Worm (Caenorhabditis elegans) whole organism, L1 larva: ENCODE data around the gene F25D1.3.
A peak's percentile ranks its signal among the peaks of the same experiment; 100 is the strongest.

ENCODE experiments used
- C16A3.4 ChIP-seq: fragments of 150-350 bp; optimal IDR thresholded peaks from 2 replicates; lab custom pipeline; 2014; ENCODE audit warnings: missing biosample characterization, missing genetic modification characterization
- C34B4.2 ChIP-seq: sonication (generic microtip); optimal IDR thresholded peaks from 2 replicates; lab custom pipeline; 2017; ENCODE audit warnings: mild to moderate bottlenecking, missing genetic modification characterization, missing compliant biosample characterization
- alr-1 ChIP-seq: fragments of 200-800 bp; sonication (Bioruptor generic); optimal IDR thresholded peaks from 2 replicates; lab custom pipeline; 2018; ENCODE audit warnings: borderline replicate concordance, mild to moderate bottlenecking, missing genetic modification characterization, missing compliant biosample characterization
- aly-2 ChIP-seq: fragments of 150-350 bp; optimal IDR thresholded peaks from 2 replicates; lab custom pipeline; 2014; ENCODE audit warnings: missing biosample characterization, missing genetic modification characterization
- ama-1 ChIP-seq: fragments of 150-350 bp; optimal IDR thresholded peaks from 2 replicates; lab custom pipeline; 2014
- blmp-1 ChIP-seq: fragments of 150-350 bp; optimal IDR thresholded peaks from 2 replicates; lab custom pipeline; 2014; ENCODE audit warnings: missing biosample characterization, missing genetic modification characterization
- ceh-63 ChIP-seq: fragments of 200-800 bp; sonication (Bioruptor generic); optimal IDR thresholded peaks from 2 replicates; lab custom pipeline; 2018; ENCODE audit warnings: mild to moderate bottlenecking, missing genetic modification characterization, missing compliant biosample characterization
- ceh-82 ChIP-seq, 3 experiments: fragments of 150-350 bp in 1 of 3; sonication (generic microtip) in 2 of 3; optimal IDR thresholded peaks; 2 replicates each; lab custom pipeline; 2014 to 2017; ENCODE audit warnings: missing biosample characterization in 3 of 3, missing genetic modification characterization in 3 of 3
- dpl-1 ChIP-seq, 3 experiments: fragments of 150-350 bp in 2 of 3; sonication (generic microtip) in 1 of 3; optimal IDR thresholded peaks; 2 replicates each; lab custom pipeline; 2014 to 2017; ENCODE audit warnings: missing biosample characterization in 3 of 3, missing genetic modification characterization in 3 of 3, missing genetic modification reagents in 3 of 3
- dsc-1 ChIP-seq: sonication (generic microtip); optimal IDR thresholded peaks from 2 replicates; lab custom pipeline; 2016; ENCODE audit warnings: mild to moderate bottlenecking, missing genetic modification characterization, missing compliant biosample characterization
- efl-1 ChIP-seq, 4 experiments: fragments of 150-350 bp; optimal IDR thresholded peaks in 3 of 4; peaks in 1 of 4; 1 replicate in 1 of 4; 2 replicates in 3 of 4; lab custom pipeline; 2014; ENCODE audit warnings: missing biosample characterization in 2 of 4, missing genetic modification characterization in 2 of 4, missing genetic modification reagents in 2 of 4
- egl-27 ChIP-seq, 2 experiments: fragments of 150-350 bp in 1 of 2; sonication (generic microtip); optimal IDR thresholded peaks; 3 replicates each; lab custom pipeline; 2017 to 2018; ENCODE audit warnings: missing biosample characterization in 2 of 2, missing genetic modification characterization in 2 of 2, missing genetic modification reagents in 2 of 2
- fkh-10 ChIP-seq: sonication (generic microtip); optimal IDR thresholded peaks from 2 replicates; lab custom pipeline; 2017; ENCODE audit warnings: missing biosample characterization, missing genetic modification reagents, missing genetic modification characterization
- fkh-4 ChIP-seq: sonication (generic microtip); optimal IDR thresholded peaks from 2 replicates; lab custom pipeline; 2016; ENCODE audit warnings: missing compliant biosample characterization, missing genetic modification characterization, borderline replicate concordance
- fkh-8 ChIP-seq: sonication (generic microtip); optimal IDR thresholded peaks from 2 replicates; lab custom pipeline; 2016; ENCODE audit warnings: mild to moderate bottlenecking, missing genetic modification characterization, missing compliant biosample characterization
- hlh-17 ChIP-seq: fragments of 200-800 bp; sonication (Bioruptor generic); optimal IDR thresholded peaks from 2 replicates; lab custom pipeline; 2018; ENCODE audit warnings: missing genetic modification characterization, mild to moderate bottlenecking, missing compliant biosample characterization, moderate library complexity, borderline replicate concordance
- hlh-4 ChIP-seq: sonication (generic microtip); optimal IDR thresholded peaks from 2 replicates; lab custom pipeline; 2016; ENCODE audit warnings: mild to moderate bottlenecking, missing genetic modification characterization, missing compliant biosample characterization
- hpl-2 ChIP-seq: fragments of 150-350 bp; optimal IDR thresholded peaks from 2 replicates; lab custom pipeline; 2014; ENCODE audit warnings: missing biosample characterization, missing genetic modification reagents, missing genetic modification characterization
- irx-1 ChIP-seq: sonication (generic microtip); optimal IDR thresholded peaks from 2 replicates; lab custom pipeline; 2016; ENCODE audit warnings: missing genetic modification characterization, missing compliant biosample characterization
- isw-1 ChIP-seq: fragments of 200-800 bp; sonication (Bioruptor generic); IDR thresholded peaks from 2 replicates; pipeline ENCODE4 v1.3.6; 2022; ENCODE audit warnings: missing genetic modification characterization, missing compliant biosample characterization
- jun-1 ChIP-seq: fragments of 150-350 bp; optimal IDR thresholded peaks from 2 replicates; lab custom pipeline; 2014; ENCODE audit warnings: missing biosample characterization, missing genetic modification reagents, missing genetic modification characterization
- lin-14 ChIP-seq: fragments of 200-800 bp; sonication (Bioruptor generic); optimal IDR thresholded peaks from 2 replicates; lab custom pipeline; 2018; ENCODE audit warnings: mild to moderate bottlenecking, missing genetic modification characterization, moderate library complexity, missing compliant biosample characterization
- lin-15B ChIP-seq: fragments of 150-350 bp; sonication (generic microtip); optimal IDR thresholded peaks from 3 replicates; lab custom pipeline; 2014; ENCODE audit warnings: missing biosample characterization, missing genetic modification characterization
- lin-35 ChIP-seq, 2 experiments: fragments of 150-350 bp; optimal IDR thresholded peaks; 2 replicates each; lab custom pipeline; 2014; ENCODE audit warnings: missing biosample characterization in 2 of 2, missing genetic modification characterization in 2 of 2, missing genetic modification reagents in 2 of 2
- lin-39 ChIP-seq: fragments of 150-350 bp; optimal IDR thresholded peaks from 2 replicates; lab custom pipeline; 2014; ENCODE audit warnings: missing biosample characterization, missing genetic modification reagents, missing genetic modification characterization
- lir-3 ChIP-seq: sonication (generic microtip); optimal IDR thresholded peaks from 2 replicates; lab custom pipeline; 2016; ENCODE audit warnings: mild to moderate bottlenecking, missing genetic modification characterization, moderate library complexity, missing compliant biosample characterization; ENCODE audit not compliant: poor library complexity
- nhr-11 ChIP-seq: fragments of 150-350 bp; optimal IDR thresholded peaks from 2 replicates; lab custom pipeline; 2014; ENCODE audit warnings: missing biosample characterization, missing genetic modification characterization
- nhr-47 ChIP-seq: sonication (generic microtip); optimal IDR thresholded peaks from 2 replicates; lab custom pipeline; 2016; ENCODE audit warnings: mild to moderate bottlenecking, missing genetic modification characterization, moderate library complexity, missing compliant biosample characterization
- nhr-71 ChIP-seq: sonication (generic microtip); optimal IDR thresholded peaks from 2 replicates; lab custom pipeline; 2016; ENCODE audit warnings: mild to moderate bottlenecking, missing genetic modification characterization, moderate library complexity, missing compliant biosample characterization
- nhr-76 ChIP-seq: sonication (generic microtip); optimal IDR thresholded peaks from 2 replicates; lab custom pipeline; 2017; ENCODE audit warnings: missing biosample characterization, missing genetic modification characterization
- nhr-84 ChIP-seq: sonication (generic microtip); optimal IDR thresholded peaks from 2 replicates; lab custom pipeline; 2017; ENCODE audit warnings: missing biosample characterization, missing genetic modification characterization
- nhr-90 ChIP-seq: sonication (generic microtip); optimal IDR thresholded peaks from 2 replicates; lab custom pipeline; 2016; ENCODE audit warnings: mild to moderate bottlenecking, missing genetic modification characterization, missing compliant biosample characterization; ENCODE audit not compliant: poor library complexity
- pqm-1 ChIP-seq: sonication (generic microtip); optimal IDR thresholded peaks from 3 replicates; lab custom pipeline; 2017; ENCODE audit warnings: missing biosample characterization, missing genetic modification characterization
- rnt-1 ChIP-seq: sonication (generic microtip); optimal IDR thresholded peaks from 2 replicates; lab custom pipeline; 2016; ENCODE audit warnings: mild to moderate bottlenecking, missing genetic modification characterization, moderate library complexity, missing compliant biosample characterization
- skn-1 ChIP-seq: fragments of 150-350 bp; optimal IDR thresholded peaks from 2 replicates; lab custom pipeline; 2014; ENCODE audit warnings: missing biosample characterization, missing genetic modification characterization
- snpc-4 ChIP-seq: fragments of 150-350 bp; optimal IDR thresholded peaks from 2 replicates; lab custom pipeline; 2014; ENCODE audit warnings: missing biosample characterization, missing genetic modification characterization
- sptf-1 ChIP-seq: fragments of 150-350 bp; optimal IDR thresholded peaks from 2 replicates; lab custom pipeline; 2014; ENCODE audit warnings: missing biosample characterization, missing genetic modification characterization
- tlp-1 ChIP-seq: fragments of 150-350 bp; optimal IDR thresholded peaks from 2 replicates; lab custom pipeline; 2014; ENCODE audit warnings: missing biosample characterization, missing genetic modification characterization
- unc-62 ChIP-seq: fragments of 150-350 bp; optimal IDR thresholded peaks from 2 replicates; lab custom pipeline; 2014; ENCODE audit warnings: missing biosample characterization, missing genetic modification reagents, missing genetic modification characterization
- unc-86 ChIP-seq: sonication (generic microtip); optimal IDR thresholded peaks from 2 replicates; lab custom pipeline; 2016; ENCODE audit warnings: missing genetic modification characterization, missing compliant biosample characterization
- zip-4 ChIP-seq: fragments of 200-800 bp; sonication (Bioruptor generic); optimal IDR thresholded peaks from 2 replicates; lab custom pipeline; 2018; ENCODE audit warnings: mild to moderate bottlenecking, missing genetic modification characterization, moderate library complexity, missing compliant biosample characterization
- ztf-11 ChIP-seq, 2 experiments: sonication (generic microtip); optimal IDR thresholded peaks; 2 replicates each; lab custom pipeline; 2016 to 2017; ENCODE audit warnings: missing genetic modification characterization in 2 of 2, missing biosample characterization in 1 of 2, missing compliant biosample characterization in 1 of 2
- ztf-4 ChIP-seq: fragments of 150-350 bp; optimal IDR thresholded peaks from 2 replicates; lab custom pipeline; 2014; ENCODE audit warnings: missing biosample characterization, missing genetic modification characterization

F25D1.3 gene

DNA sequence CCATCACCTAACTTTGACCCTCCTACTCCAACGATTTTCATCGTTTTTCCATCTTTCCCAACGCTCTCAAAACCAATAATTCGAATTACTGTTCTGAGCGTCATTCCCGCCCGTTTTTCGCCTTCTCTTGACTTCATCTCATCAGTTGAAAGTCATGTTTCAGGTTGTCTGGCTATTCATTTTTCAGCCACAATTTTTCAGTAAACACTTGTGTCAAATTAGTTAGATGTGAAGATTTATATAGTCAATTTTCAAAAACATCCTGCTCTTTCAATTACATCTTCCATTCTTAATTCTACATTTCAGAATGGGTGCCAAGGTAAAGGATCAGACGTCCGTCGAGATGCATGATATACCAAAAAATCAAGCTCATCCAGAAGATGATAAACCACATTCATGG lies 44.1 kb downstream of the F25D1.3 start, which contains the start of gene del-6:
Gene del-6 (plus strand): TSS at position 301 of the 400 bp plus-strand sequence.
- TF ChIP-seq lin-15B (tag; lab: Kevin White, UChicago) (no peak), dpl-1 (GFP tag; optimal IDR thresholded peaks at IDR 0.05; lab: Kevin White, UChicago) (no peak), zip-4 (GFP tag; lab: Kevin White, UChicago) (no peak), fkh-8 (tag; lab: Kevin White, UChicago) (no peak), lin-35 (GFP tag; optimal IDR thresholded peaks at IDR 0.05; lab: Kevin White, UChicago) (no peak), hlh-4 (tag; lab: Kevin White, UChicago) (no peak), nhr-76 (tag; lab: Kevin White, UChicago) (no peak), hpl-2 (no peak), fkh-10 (GFP tag; lab: Kevin White, UChicago) (no peak), skn-1 (tag; lab: Kevin White, UChicago) (no peak), aly-2 (no peak), hlh-17 (no peak), ceh-63 (GFP tag; lab: Kevin White, UChicago) (no peak), tlp-1 (no peak), C16A3.4 (tag; lab: Kevin White, UChicago) (no peak), lir-3 (tag; lab: Kevin White, UChicago) (no peak)

- TF ChIP-seq nhr-71 (tag; lab: Kevin White, UChicago): no peak
- TF ChIP-seq C34B4.2 (tag; lab: Kevin White, UChicago): no peak
- TF ChIP-seq blmp-1: peak; percentile 5
- TF ChIP-seq, all 84 proteins: peak for 1
Observed at ce11 chrV:10574197-10574596, 45.7 kb downstream of the F25D1.3 start.

ce11 chrV:10576319-10576718 lies 47.8 kb downstream of the F25D1.3 start, which contains the start of gene vps-54:
Gene vps-54, minus strand, starts transcription at chrV:10576419.
- no peak for TF ChIP-seq lin-15B (tag; lab: Kevin White, UChicago)
- TF ChIP-seq nhr-71 (tag; lab: Kevin White, UChicago): no peak
- no peak for TF ChIP-seq ztf-11 (tag; optimal IDR thresholded peaks at IDR 0.05; lab: Kevin White, UChicago)
- no peak for TF ChIP-seq alr-1
- no peak for TF ChIP-seq dsc-1 (tag; lab: Kevin White, UChicago)
- no peak for TF ChIP-seq pqm-1
- no peak for TF ChIP-seq sptf-1
- TF ChIP-seq irx-1 (tag; lab: Kevin White, UChicago): no peak
- TF ChIP-seq hlh-17: no peak
- TF ChIP-seq ztf-4 (tag; lab: Kevin White, UChicago): no peak
- no peak for TF ChIP-seq fkh-4 (tag; lab: Kevin White, UChicago)
- TF ChIP-seq hlh-4 (tag; lab: Kevin White, UChicago): no peak
- TF ChIP-seq ama-1 (lab: Kevin White, UChicago): no peak
- no peak for TF ChIP-seq unc-62
- no peak for TF ChIP-seq hpl-2
- TF ChIP-seq lin-14 (GFP tag; lab: Kevin White, UChicago): no peak
- TF ChIP-seq egl-27 (tag; optimal IDR thresholded peaks at IDR 0.05; lab: Kevin White, UChicago): no peak

ce11 chrV:10578226-10578625 lies 49.7 kb downstream of the F25D1.3 start, which contains the start of gene mics-1:
Gene mics-1, minus strand, starts transcription at chrV:10578326.
- TF ChIP-seq nhr-84 (no peak), efl-1 (optimal IDR thresholded peaks at IDR 0.05; lab: Kevin White, UChicago) (no peak), efl-1 (GFP tag; optimal IDR thresholded peaks at IDR 0.05 in 1 of 2; lab: Kevin White, UChicago) (peak in 1 of 2 experiments; percentile 34)

DNA sequence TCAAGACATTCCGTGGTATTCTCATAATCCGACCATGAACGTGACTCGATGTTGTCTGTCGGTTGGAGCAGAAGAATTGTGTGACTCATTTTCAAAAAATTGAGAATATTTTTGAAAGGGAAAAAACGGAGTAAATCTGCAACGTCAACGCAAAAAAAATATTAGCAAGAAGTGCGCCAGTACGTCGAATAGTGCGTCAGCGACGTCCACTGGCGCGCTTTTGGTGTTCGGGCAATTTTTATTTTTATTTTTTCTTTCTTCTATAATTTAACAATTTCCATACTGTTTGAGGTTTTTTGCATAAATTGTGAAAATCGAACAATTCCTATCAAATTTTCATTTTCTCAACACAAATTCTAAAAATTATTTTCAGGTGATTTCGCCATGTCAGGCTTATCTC lies 50.4 kb downstream of the F25D1.3 start, which contains the start of the genes erh-1 and lpd-9:
Gene erh-1 (minus strand): TSS at position 204 of the 400 bp plus-strand sequence.
Gene lpd-9 (plus strand): TSS at position 368 of the 400 bp plus-strand sequence.
- TF ChIP-seq nhr-84: no peak
- TF ChIP-seq tlp-1: no peak
- TF ChIP-seq ceh-82 (tag; optimal IDR thresholded peaks at IDR 0.05; lab: Kevin White, UChicago): peak; percentile 77 to 84 (median 79)
- no peak for TF ChIP-seq alr-1
- no peak for TF ChIP-seq hlh-4 (tag; lab: Kevin White, UChicago)
- no peak for TF ChIP-seq ama-1 (lab: Kevin White, UChicago)
- peak; percentile 72 for TF ChIP-seq isw-1 (GFP tag; lab: Robert Waterston, UW)
- TF ChIP-seq nhr-11 (tag; lab: Kevin White, UChicago): peak; percentile 37
- TF ChIP-seq nhr-47 (tag; lab: Kevin White, UChicago): peak; percentile 90
- peak; percentile 80 for TF ChIP-seq unc-86
- TF ChIP-seq ztf-11 (tag; optimal IDR thresholded peaks at IDR 0.05; lab: Kevin White, UChicago): peak in 1 of 2 experiments; percentile 74
- peak; percentile 70 for TF ChIP-seq lin-39 (tag; lab: Kevin White, UChicago)
- peak; percentile 67 for TF ChIP-seq blmp-1
- TF ChIP-seq nhr-71 (tag; lab: Kevin White, UChicago): peak; percentile 87
- no peak for TF ChIP-seq pqm-1
- TF ChIP-seq rnt-1 (tag; lab: Kevin White, UChicago): peak; percentile 89
- peak; percentile 53 for TF ChIP-seq jun-1 (tag; lab: Kevin White, UChicago)
- no peak for TF ChIP-seq unc-62
- peak; percentile 77 for TF ChIP-seq snpc-4 (tag; lab: Kevin White, UChicago)
- peak; percentile 85 for TF ChIP-seq nhr-90 (tag; lab: Kevin White, UChicago)
- peak; percentile 59 for TF ChIP-seq zip-4 (GFP tag; lab: Kevin White, UChicago)
- no peak for TF ChIP-seq fkh-4 (tag; lab: Kevin White, UChicago)
